Worm (Caenorhabditis elegans) whole organism, L1 larva: ENCODE data around the gene nta-1.

ENCODE experiments used
- C04F5.9 ChIP-seq: sonication (generic microtip); optimal IDR thresholded peaks from 2 replicates; lab custom pipeline; 2016; ENCODE audit warnings: missing genetic modification characterization, missing compliant biosample characterization
- C16A3.4 ChIP-seq: fragments of 150-350 bp; optimal IDR thresholded peaks from 2 replicates; lab custom pipeline; 2014; ENCODE audit warnings: missing biosample characterization, missing genetic modification characterization
- C34B4.2 ChIP-seq: sonication (generic microtip); optimal IDR thresholded peaks from 2 replicates; lab custom pipeline; 2017; ENCODE audit warnings: mild to moderate bottlenecking, missing genetic modification characterization, missing compliant biosample characterization
- Y116A8C.19 ChIP-seq: sonication (generic microtip); optimal IDR thresholded peaks from 2 replicates; lab custom pipeline; 2016; ENCODE audit warnings: missing compliant biosample characterization, missing genetic modification characterization, borderline replicate concordance
- aha-1 ChIP-seq: fragments of 150-350 bp; optimal IDR thresholded peaks from 2 replicates; lab custom pipeline; 2014; ENCODE audit warnings: missing biosample characterization, missing genetic modification characterization
- aly-2 ChIP-seq: fragments of 150-350 bp; optimal IDR thresholded peaks from 2 replicates; lab custom pipeline; 2014; ENCODE audit warnings: missing biosample characterization, missing genetic modification characterization
- blmp-1 ChIP-seq: fragments of 150-350 bp; optimal IDR thresholded peaks from 2 replicates; lab custom pipeline; 2014; ENCODE audit warnings: missing biosample characterization, missing genetic modification characterization
- ceh-63 ChIP-seq: fragments of 200-800 bp; sonication (Bioruptor generic); optimal IDR thresholded peaks from 2 replicates; lab custom pipeline; 2018; ENCODE audit warnings: mild to moderate bottlenecking, missing genetic modification characterization, missing compliant biosample characterization
- ceh-82 ChIP-seq, 3 experiments: fragments of 150-350 bp in 1 of 3; sonication (generic microtip) in 2 of 3; optimal IDR thresholded peaks; 2 replicates each; lab custom pipeline; 2014 to 2017; ENCODE audit warnings: missing biosample characterization in 3 of 3, missing genetic modification characterization in 3 of 3
- ces-1 ChIP-seq: fragments of 150-350 bp; optimal IDR thresholded peaks from 2 replicates; lab custom pipeline; 2014; ENCODE audit warnings: missing biosample characterization, missing genetic modification reagents, missing genetic modification characterization
- dpl-1 ChIP-seq, 3 experiments: fragments of 150-350 bp in 2 of 3; sonication (generic microtip) in 1 of 3; optimal IDR thresholded peaks; 2 replicates each; lab custom pipeline; 2014 to 2017; ENCODE audit warnings: missing biosample characterization in 3 of 3, missing genetic modification characterization in 3 of 3, missing genetic modification reagents in 3 of 3
- dsc-1 ChIP-seq: sonication (generic microtip); optimal IDR thresholded peaks from 2 replicates; lab custom pipeline; 2016; ENCODE audit warnings: mild to moderate bottlenecking, missing genetic modification characterization, missing compliant biosample characterization
- elt-2 ChIP-seq: sonication (generic microtip); optimal IDR thresholded peaks from 2 replicates; lab custom pipeline; 2016; ENCODE audit warnings: missing genetic modification characterization, mild to moderate bottlenecking, inconsistent platforms, missing compliant biosample characterization, missing genetic modification reagents
- fkh-10 ChIP-seq: sonication (generic microtip); optimal IDR thresholded peaks from 2 replicates; lab custom pipeline; 2017; ENCODE audit warnings: missing biosample characterization, missing genetic modification reagents, missing genetic modification characterization
- fkh-4 ChIP-seq: sonication (generic microtip); optimal IDR thresholded peaks from 2 replicates; lab custom pipeline; 2016; ENCODE audit warnings: missing compliant biosample characterization, missing genetic modification characterization, borderline replicate concordance
- fos-1 ChIP-seq: fragments of 150-350 bp; optimal IDR thresholded peaks from 2 replicates; lab custom pipeline; 2014; ENCODE audit warnings: missing biosample characterization, missing genetic modification characterization
- grh-1 ChIP-seq: fragments of 200-800 bp; sonication (Bioruptor generic); IDR thresholded peaks from 2 replicates; pipeline ENCODE4 v1.3.6; 2022; ENCODE audit warnings: missing genetic modification reagents, missing genetic modification characterization, missing compliant biosample characterization
- hlh-17 ChIP-seq: fragments of 200-800 bp; sonication (Bioruptor generic); optimal IDR thresholded peaks from 2 replicates; lab custom pipeline; 2018; ENCODE audit warnings: missing genetic modification characterization, mild to moderate bottlenecking, missing compliant biosample characterization, moderate library complexity, borderline replicate concordance
- irx-1 ChIP-seq: sonication (generic microtip); optimal IDR thresholded peaks from 2 replicates; lab custom pipeline; 2016; ENCODE audit warnings: missing genetic modification characterization, missing compliant biosample characterization
- isw-1 ChIP-seq: fragments of 200-800 bp; sonication (Bioruptor generic); IDR thresholded peaks from 2 replicates; pipeline ENCODE4 v1.3.6; 2022; ENCODE audit warnings: missing genetic modification characterization, missing compliant biosample characterization
- lin-15B ChIP-seq: fragments of 150-350 bp; sonication (generic microtip); optimal IDR thresholded peaks from 3 replicates; lab custom pipeline; 2014; ENCODE audit warnings: missing biosample characterization, missing genetic modification characterization
- lin-39 ChIP-seq: fragments of 150-350 bp; optimal IDR thresholded peaks from 2 replicates; lab custom pipeline; 2014; ENCODE audit warnings: missing biosample characterization, missing genetic modification reagents, missing genetic modification characterization
- mab-9 ChIP-seq: fragments of 200-800 bp; sonication (Bioruptor generic); IDR thresholded peaks from 2 replicates; pipeline ENCODE4 v1.3.6; 2022; ENCODE audit warnings: missing genetic modification reagents, missing genetic modification characterization, missing compliant biosample characterization
- mdl-1 ChIP-seq, 2 experiments: fragments of 150-350 bp; optimal IDR thresholded peaks; 2 replicates each; lab custom pipeline; 2014 to 2017; ENCODE audit warnings: missing biosample characterization in 2 of 2, missing genetic modification characterization in 2 of 2, inconsistent platforms in 1 of 2
- mef-2 ChIP-seq: fragments of 150-350 bp; optimal IDR thresholded peaks from 2 replicates; lab custom pipeline; 2014; ENCODE audit warnings: missing biosample characterization, missing genetic modification characterization
- nhr-12 ChIP-seq: sonication (generic microtip); optimal IDR thresholded peaks from 2 replicates; lab custom pipeline; 2017; ENCODE audit warnings: missing biosample characterization, missing genetic modification characterization
- nhr-19 ChIP-seq: fragments of 200-800 bp; sonication (Bioruptor generic); conservative IDR thresholded peaks from 2 replicates; pipeline ENCODE4 v1.3.6; 2022; ENCODE audit warnings: missing genetic modification characterization, missing compliant biosample characterization
- nhr-237 ChIP-seq: fragments of 150-350 bp; optimal IDR thresholded peaks from 2 replicates; lab custom pipeline; 2014; ENCODE audit warnings: missing biosample characterization, missing genetic modification characterization
- nhr-28 ChIP-seq: fragments of 150-350 bp; optimal IDR thresholded peaks from 2 replicates; lab custom pipeline; 2014; ENCODE audit warnings: missing biosample characterization, missing genetic modification characterization
- nhr-47 ChIP-seq: sonication (generic microtip); optimal IDR thresholded peaks from 2 replicates; lab custom pipeline; 2016; ENCODE audit warnings: mild to moderate bottlenecking, missing genetic modification characterization, moderate library complexity, missing compliant biosample characterization
- nhr-71 ChIP-seq: sonication (generic microtip); optimal IDR thresholded peaks from 2 replicates; lab custom pipeline; 2016; ENCODE audit warnings: mild to moderate bottlenecking, missing genetic modification characterization, moderate library complexity, missing compliant biosample characterization
- nhr-76 ChIP-seq: sonication (generic microtip); optimal IDR thresholded peaks from 2 replicates; lab custom pipeline; 2017; ENCODE audit warnings: missing biosample characterization, missing genetic modification characterization
- nhr-77 ChIP-seq: fragments of 150-350 bp; optimal IDR thresholded peaks from 2 replicates; lab custom pipeline; 2014; ENCODE audit warnings: missing biosample characterization, missing genetic modification characterization
- nhr-84 ChIP-seq: sonication (generic microtip); optimal IDR thresholded peaks from 2 replicates; lab custom pipeline; 2017; ENCODE audit warnings: missing biosample characterization, missing genetic modification characterization
- nhr-85 ChIP-seq: sonication (generic microtip); peaks from one replicate; lab custom pipeline; 2016; ENCODE audit warnings: missing genetic modification characterization, inconsistent platforms, missing compliant biosample characterization
- pax-3 ChIP-seq: fragments of 200-800 bp; sonication (Bioruptor generic); optimal IDR thresholded peaks from 2 replicates; lab custom pipeline; 2018; ENCODE audit warnings: mild to moderate bottlenecking, missing genetic modification characterization, moderate library complexity, missing compliant biosample characterization
- rnt-1 ChIP-seq: sonication (generic microtip); optimal IDR thresholded peaks from 2 replicates; lab custom pipeline; 2016; ENCODE audit warnings: mild to moderate bottlenecking, missing genetic modification characterization, moderate library complexity, missing compliant biosample characterization
- snpc-4 ChIP-seq: fragments of 150-350 bp; optimal IDR thresholded peaks from 2 replicates; lab custom pipeline; 2014; ENCODE audit warnings: missing biosample characterization, missing genetic modification characterization
- snu-23 ChIP-seq: sonication (generic microtip); optimal IDR thresholded peaks from 2 replicates; lab custom pipeline; 2016; ENCODE audit warnings: missing genetic modification characterization, missing compliant biosample characterization
- sup-37 ChIP-seq: fragments of 200-800 bp; sonication (Bioruptor generic); optimal IDR thresholded peaks from 2 replicates; lab custom pipeline; 2018; ENCODE audit warnings: mild to moderate bottlenecking, missing genetic modification characterization, missing compliant biosample characterization
- tbx-2 ChIP-seq: sonication (generic microtip); optimal IDR thresholded peaks from 2 replicates; lab custom pipeline; 2016; ENCODE audit warnings: missing genetic modification characterization, missing compliant biosample characterization
- unc-130 ChIP-seq: fragments of 150-350 bp; optimal IDR thresholded peaks from 2 replicates; lab custom pipeline; 2017; ENCODE audit warnings: missing biosample characterization, missing genetic modification characterization, inconsistent platforms
- unc-30 ChIP-seq: sonication (generic microtip); optimal IDR thresholded peaks from 2 replicates; lab custom pipeline; 2017; ENCODE audit warnings: missing biosample characterization, missing genetic modification characterization
- unc-62 ChIP-seq: fragments of 150-350 bp; optimal IDR thresholded peaks from 2 replicates; lab custom pipeline; 2014; ENCODE audit warnings: missing biosample characterization, missing genetic modification reagents, missing genetic modification characterization
- unc-86 ChIP-seq: sonication (generic microtip); optimal IDR thresholded peaks from 2 replicates; lab custom pipeline; 2016; ENCODE audit warnings: missing genetic modification characterization, missing compliant biosample characterization
- vab-15 ChIP-seq: sonication (generic microtip); optimal IDR thresholded peaks from 2 replicates; lab custom pipeline; 2017; ENCODE audit warnings: missing genotype, mild to moderate bottlenecking, missing genetic modification characterization, missing compliant biosample characterization
- ztf-4 ChIP-seq: fragments of 150-350 bp; optimal IDR thresholded peaks from 2 replicates; lab custom pipeline; 2014; ENCODE audit warnings: missing biosample characterization, missing genetic modification characterization

The nta-1 gene

ce11 chrII:3753598-3753997 lies 10.0 kb upstream of the nta-1 start, which contains the start of gene rcd-1:
Gene rcd-1 (plus strand): TSS chrII:3753898.
- no peak for TF ChIP-seq aha-1
- no peak for TF ChIP-seq mef-2
- TF ChIP-seq fkh-10 (GFP tag; lab: Kevin White, UChicago), result no peak
- no peak for TF ChIP-seq snpc-4
- TF ChIP-seq C16A3.4 (tag; lab: Kevin White, UChicago), result no peak
- TF ChIP-seq ces-1, result no peak
- no peak for TF ChIP-seq nhr-71 (tag; lab: Kevin White, UChicago)
- TF ChIP-seq tbx-2 (tag; lab: Kevin White, UChicago), result no peak
- no peak for TF ChIP-seq nhr-84
- no peak for TF ChIP-seq unc-86 (tag; lab: Kevin White, UChicago)

- TF ChIP-seq fkh-4 (tag; lab: Kevin White, UChicago), result no peak
- no peak for TF ChIP-seq aha-1
- TF ChIP-seq unc-30, result no peak
- no peak for TF ChIP-seq dsc-1 (tag; lab: Kevin White, UChicago)
- no peak for TF ChIP-seq snu-23 (GFP tag; lab: Kevin White, UChicago)
- TF ChIP-seq mef-2, result no peak
- TF ChIP-seq nhr-84, result no peak
- TF ChIP-seq Y116A8C.19, result no peak
- no peak for TF ChIP-seq isw-1 (GFP tag; lab: Robert Waterston, UW)
- TF ChIP-seq ztf-4, result no peak
- TF ChIP-seq nhr-85 (tag; lab: Kevin White, UChicago), result no peak
- TF ChIP-seq nhr-76, result no peak
- no peak for TF ChIP-seq lin-39 (tag; lab: Kevin White, UChicago)
- no peak for TF ChIP-seq mab-9 (GFP tag; lab: Robert Waterston, UW)
Measured at ce11 chrII:3752184-3752583, 8.6 kb upstream of the nta-1 start, which contains the start of gene sdz-11. Gene sdz-11 (minus strand): TSS chrII:3752284.

ce11 chrII:3750685-3751084 lies 7.1 kb upstream of the nta-1 start, which contains the start of gene fbxb-91:
Gene fbxb-91 (minus strand): TSS chrII:3750785.
- TF ChIP-seq nhr-237 (tag; lab: Kevin White, UChicago) (no peak), pax-3 (tag; lab: Kevin White, UChicago) (no peak), fos-1 (no peak), aha-1 (no peak), nhr-28 (tag; lab: Kevin White, UChicago) (no peak), vab-15 (tag; lab: Kevin White, UChicago) (no peak), lin-15B (tag; lab: Kevin White, UChicago) (no peak), sup-37 (GFP tag; lab: Kevin White, UChicago) (no peak), snpc-4 (no peak)

- no peak for TF ChIP-seq C34B4.2
- TF ChIP-seq elt-2 (tag; lab: Kevin White, UChicago), result no peak
- no peak for TF ChIP-seq ceh-82 (tag; optimal IDR thresholded peaks at IDR 0.05; lab: Kevin White, UChicago)
- no peak for TF ChIP-seq aly-2 (tag; lab: Kevin White, UChicago)
- no peak for TF ChIP-seq ceh-63 (GFP tag; lab: Kevin White, UChicago)
- TF ChIP-seq mdl-1 (tag; optimal IDR thresholded peaks at IDR 0.05; lab: Kevin White, UChicago), result no peak
- no peak for TF ChIP-seq mab-9 (GFP tag; lab: Robert Waterston, UW)
- TF ChIP-seq nhr-12 (tag; lab: Kevin White, UChicago), result no peak
Measured at ce11 chrII:3748719-3749118, 5.1 kb upstream of the nta-1 start, which contains the start of gene fbxb-90. Gene fbxb-90 (minus strand): TSS chrII:3748819.

ce11 chrII:3747405-3747804 lies 3.8 kb upstream of the nta-1 start, which contains the start of gene fbxb-92:
Gene fbxb-92 (minus strand): TSS chrII:3747505.
- no peak for TF ChIP-seq nhr-28 (tag; lab: Kevin White, UChicago)
- no peak for TF ChIP-seq unc-130 (tag; lab: Kevin White, UChicago)
- TF ChIP-seq C04F5.9 (tag; lab: Kevin White, UChicago), result no peak
- no peak for TF ChIP-seq pax-3 (tag; lab: Kevin White, UChicago)
- TF ChIP-seq mdl-1 (tag; optimal IDR thresholded peaks at IDR 0.05; lab: Kevin White, UChicago), result no peak
- no peak for TF ChIP-seq nhr-76
- no peak for TF ChIP-seq aly-2 (tag; lab: Kevin White, UChicago)
- no peak for TF ChIP-seq blmp-1 (tag; lab: Kevin White, UChicago)
- TF ChIP-seq grh-1 (GFP tag; lab: Robert Waterston, UW), result no peak
- no peak for TF ChIP-seq nhr-77 (tag; lab: Kevin White, UChicago)
- no peak for TF ChIP-seq nhr-237 (tag; lab: Kevin White, UChicago)
- no peak for TF ChIP-seq irx-1 (tag; lab: Kevin White, UChicago)
- no peak for TF ChIP-seq unc-62
- TF ChIP-seq rnt-1 (tag; lab: Kevin White, UChicago), result no peak
- no peak for TF ChIP-seq Y116A8C.19
- TF ChIP-seq nhr-47 (tag; lab: Kevin White, UChicago), result no peak
- no peak for TF ChIP-seq dpl-1 (GFP tag; optimal IDR thresholded peaks at IDR 0.05; lab: Kevin White, UChicago)
- TF ChIP-seq unc-86 (tag; lab: Kevin White, UChicago), result no peak
- no peak for TF ChIP-seq nhr-19
- TF ChIP-seq hlh-17 (GFP tag; lab: Kevin White, UChicago), result no peak
- TF ChIP-seq, all 84 proteins: peak for 0
